Fruit fly (Drosophila melanogaster): ENCODE measurements around the gene CG11594.

Gene CG11594

DNA sequence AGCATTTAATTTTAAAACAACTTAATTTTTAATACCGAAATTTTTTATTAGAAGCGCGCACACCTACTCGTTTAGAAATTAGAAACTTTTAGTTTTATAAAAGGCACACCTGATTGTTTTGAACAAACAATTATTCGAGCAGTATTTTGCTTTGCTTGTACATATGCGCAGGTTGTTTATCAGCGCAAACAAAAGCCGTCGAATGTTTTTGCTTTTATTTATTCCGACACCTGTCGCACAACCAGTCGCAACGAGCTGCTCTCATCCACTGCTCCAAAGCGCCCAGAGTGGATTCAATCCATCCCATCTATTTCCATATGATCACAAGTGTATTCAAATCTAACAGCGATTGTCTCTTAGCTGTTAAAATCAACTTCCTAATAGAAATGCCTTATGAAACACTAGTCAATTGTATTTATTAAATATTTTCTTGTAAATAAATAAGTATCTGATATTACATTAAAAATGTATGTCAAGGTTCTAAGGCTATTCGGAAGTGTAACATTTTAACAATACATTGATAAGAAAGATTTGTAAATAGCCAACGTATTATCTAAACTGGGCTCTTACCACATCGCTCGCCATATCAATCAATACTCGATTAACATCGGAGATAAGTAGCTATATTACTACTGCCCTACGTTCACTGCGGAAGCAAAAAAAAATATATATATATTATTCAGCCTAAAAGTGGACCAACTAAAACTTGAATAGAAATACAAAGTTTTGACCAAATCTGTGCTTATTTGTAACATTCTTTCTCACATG, at the start of gene CG11594:
CG11594 (minus strand) TSS at position 274 of the 768 bp plus-strand sequence.
- no peak for TF ChIP-seq CG17801 (GFP tag; optimal IDR thresholded peaks at IDR 0.05; ENCODE audit: partially characterized antibody)

DNA sequence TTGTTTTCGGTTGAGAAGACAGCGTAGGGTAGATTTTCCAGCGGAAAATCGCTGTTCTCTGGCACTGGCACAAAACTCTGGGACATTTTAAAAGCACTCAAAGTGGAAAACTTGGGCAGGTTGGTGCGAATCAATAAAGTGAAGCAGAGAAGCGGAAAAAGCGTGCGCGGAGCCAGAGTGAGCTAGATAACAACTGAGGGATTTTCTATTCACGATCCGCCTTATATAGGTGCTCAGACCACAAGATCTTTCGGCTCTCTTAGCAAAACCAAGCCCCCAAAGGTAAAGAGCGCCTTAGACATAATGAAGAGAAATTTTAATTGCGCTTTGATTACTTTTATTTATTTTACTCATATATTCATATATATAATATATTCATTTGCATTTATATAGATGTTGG, 47.9 kb upstream of the CG11594 start, which contains the start of gene Faa:
Faa (minus strand) TSS at position 200 of the 400 bp plus-strand sequence.
- no peak for TF ChIP-seq CG17801 (GFP tag; optimal IDR thresholded peaks at IDR 0.05; ENCODE audit: partially characterized antibody)

DNA sequence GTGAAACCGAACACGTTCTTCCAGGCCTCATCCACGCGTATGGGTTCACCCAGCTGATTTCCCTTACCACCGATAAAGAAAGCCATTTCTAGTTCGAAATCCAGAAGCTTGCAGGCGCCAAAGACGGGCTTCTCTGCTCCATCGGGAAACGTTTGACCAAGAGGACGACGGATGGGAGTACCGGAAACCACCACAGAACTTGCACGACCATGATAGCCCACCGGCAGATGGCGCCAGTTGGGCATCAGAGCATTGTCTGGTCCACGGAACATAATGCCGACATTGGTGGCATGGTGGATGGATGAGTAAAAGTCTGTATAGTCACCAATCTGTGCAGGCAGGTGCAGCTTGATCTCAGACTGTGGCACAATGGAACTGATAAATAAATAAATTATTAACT, 46.9 kb upstream of the CG11594 start:
- TF ChIP-seq CG17801 (GFP tag; optimal IDR thresholded peaks at IDR 0.05; ENCODE audit: partially characterized antibody) = no peak

DNA sequence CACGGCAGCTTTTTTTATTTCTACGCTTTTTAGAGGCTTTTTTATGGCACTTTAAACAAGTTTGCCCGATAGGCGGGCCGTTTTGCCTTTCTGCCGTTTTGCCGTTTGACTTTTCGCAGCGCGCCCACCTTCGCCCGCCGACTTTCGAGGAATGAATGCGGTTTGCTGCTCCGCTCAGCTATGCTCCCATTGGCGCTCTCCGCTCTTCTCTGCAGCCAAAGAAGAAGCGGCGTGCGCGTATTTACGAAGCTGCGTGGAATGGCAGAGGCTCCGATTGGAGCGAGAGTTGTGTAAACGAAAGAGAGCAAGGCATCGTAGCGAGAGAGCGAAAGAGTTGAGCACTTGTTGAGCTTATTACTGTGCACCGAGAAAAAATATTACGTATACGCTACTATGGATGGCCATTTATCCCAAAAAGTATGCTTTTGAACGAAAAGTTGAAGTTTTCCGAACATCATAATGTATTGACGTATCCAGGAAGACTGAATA, 45.8 kb upstream of the CG11594 start, which contains the start of gene wit:
wit (minus strand) TSS at position 157 of the 489 bp plus-strand sequence.
- TF ChIP-seq CG17801 (GFP tag; optimal IDR thresholded peaks at IDR 0.05; ENCODE audit: partially characterized antibody) = peak; percentile 66

DNA sequence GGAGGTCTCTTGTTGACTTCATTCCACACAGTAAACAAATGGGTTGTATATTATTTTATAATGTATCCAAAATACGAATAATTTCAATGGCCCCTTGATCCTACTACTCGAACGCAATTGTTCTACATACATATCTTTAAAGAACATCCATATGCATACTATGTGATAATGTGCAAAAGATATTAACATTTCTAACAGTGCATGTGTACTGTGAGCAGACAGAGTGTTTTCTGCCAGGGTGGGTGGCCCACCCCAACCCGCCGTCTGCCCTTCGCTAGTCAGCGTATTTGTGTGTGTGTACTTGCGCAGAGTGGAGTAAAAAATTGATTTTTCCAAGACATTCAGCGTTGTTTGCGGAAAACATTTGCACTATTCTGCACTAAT, 45.2 kb upstream of the CG11594 start:
- no peak for TF ChIP-seq CG17801 (GFP tag; optimal IDR thresholded peaks at IDR 0.05; ENCODE audit: partially characterized antibody)

DNA sequence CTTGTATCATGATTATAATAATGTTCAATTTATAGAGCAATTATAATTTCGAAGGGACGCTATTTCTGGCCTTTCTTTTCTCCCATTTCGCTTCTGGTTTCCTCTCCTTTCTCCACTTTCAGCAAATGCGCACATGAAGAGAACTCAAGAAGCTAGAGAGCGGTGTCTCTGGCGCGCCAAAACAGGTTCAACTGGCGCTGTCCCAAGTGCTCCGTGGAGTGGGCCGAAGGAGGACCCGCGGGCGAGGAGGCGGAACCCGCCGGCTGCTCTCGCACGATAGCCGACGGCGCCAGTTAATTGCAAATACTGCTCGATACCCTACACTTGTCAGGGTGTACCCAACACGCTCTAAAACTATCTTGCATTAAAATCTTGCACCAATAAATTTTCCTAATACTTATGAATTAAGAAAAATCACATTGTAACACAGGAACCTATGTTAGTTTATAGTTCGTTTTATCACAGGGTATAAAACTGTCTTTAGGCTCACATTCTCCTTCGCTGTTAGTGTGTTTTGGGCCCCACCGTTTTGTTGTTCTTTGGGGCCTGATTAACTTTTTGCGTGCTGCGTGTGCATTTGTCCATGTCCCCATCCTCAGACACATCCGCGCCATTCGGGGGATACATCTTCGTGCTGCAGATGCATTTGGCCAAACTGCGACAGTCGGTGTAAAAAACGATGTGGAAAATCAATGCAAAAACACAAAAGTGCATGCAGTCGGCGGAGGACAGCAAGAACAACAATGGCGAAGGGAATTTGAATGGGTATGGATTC, 44.6 kb upstream of the CG11594 start:
- peak; percentile 65 for TF ChIP-seq CG17801 (GFP tag; optimal IDR thresholded peaks at IDR 0.05; ENCODE audit: partially characterized antibody)

DNA sequence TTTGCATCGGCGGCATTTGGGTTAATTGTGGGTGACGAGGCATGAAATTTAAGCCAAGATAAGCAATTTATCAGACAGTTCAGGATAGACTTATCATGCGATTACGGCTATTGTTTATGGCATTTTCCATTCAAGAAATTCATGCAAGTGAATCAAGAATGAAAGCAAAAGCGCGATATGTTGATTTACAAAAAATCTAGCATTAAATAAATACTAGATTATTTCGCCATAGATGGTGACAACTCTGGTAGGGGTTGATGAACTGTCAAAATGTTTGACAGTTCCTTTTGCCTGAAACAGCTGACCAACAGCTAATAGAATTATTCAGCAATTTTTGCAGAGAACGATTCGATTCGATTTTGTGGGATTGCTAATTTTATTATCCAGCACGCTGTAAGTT, 43.3 kb upstream of the CG11594 start, which contains the start of gene CG32259:
CG32259 (plus strand) TSS at position 301 of the 400 bp plus-strand sequence.
- no peak for TF ChIP-seq CG17801 (GFP tag; optimal IDR thresholded peaks at IDR 0.05; ENCODE audit: partially characterized antibody)

DNA sequence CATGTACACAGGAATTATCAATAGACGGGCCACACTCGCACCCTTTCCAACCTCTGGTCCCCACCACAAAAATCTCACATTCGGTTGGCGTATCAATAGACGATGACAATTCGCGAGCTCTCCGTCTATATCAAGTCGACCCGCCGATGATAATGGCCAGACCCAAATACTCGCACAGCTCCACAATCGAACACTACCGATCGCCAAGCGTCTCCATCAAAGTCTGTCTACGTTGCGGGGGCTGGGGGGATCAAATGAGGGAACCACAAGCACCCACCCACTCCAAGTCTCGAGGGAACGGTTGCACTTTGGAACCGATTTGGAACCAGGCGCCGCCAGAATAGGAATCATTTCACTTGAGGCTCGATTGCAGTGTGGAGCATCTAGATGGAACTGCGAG, 42.6 kb upstream of the CG11594 start:
- no peak for TF ChIP-seq CG17801 (GFP tag; optimal IDR thresholded peaks at IDR 0.05; ENCODE audit: partially characterized antibody)

DNA sequence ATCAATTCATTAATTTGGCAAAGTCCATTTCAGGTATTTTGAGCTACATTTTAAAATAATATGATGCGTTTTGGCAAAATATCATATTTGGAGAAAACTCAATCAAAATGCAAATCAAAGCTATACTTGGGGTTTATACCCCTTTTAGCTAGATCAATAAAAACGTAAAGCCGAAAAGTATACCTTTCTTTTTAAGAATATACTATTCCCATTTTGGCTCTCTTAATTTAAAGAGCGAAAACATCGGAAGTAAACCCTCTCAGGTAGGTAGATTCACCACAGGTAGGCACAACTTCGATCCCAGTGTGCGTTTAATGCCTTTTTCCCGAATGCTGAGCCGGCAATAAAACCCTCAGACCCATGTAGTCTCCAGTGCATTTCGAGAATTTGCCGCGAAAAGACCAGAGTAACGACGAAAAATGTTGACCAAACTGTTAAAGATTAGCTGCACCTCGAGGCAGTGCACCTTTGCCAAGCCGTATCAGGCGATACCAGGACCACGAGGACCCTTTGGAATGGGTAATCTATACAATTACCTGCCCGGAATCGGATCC, 36.2 kb upstream of the CG11594 start, which contains the start of gene dib:
dib (plus strand) TSS at position 372 of the 554 bp plus-strand sequence.
- peak; percentile 22 for TF ChIP-seq CG17801 (GFP tag; optimal IDR thresholded peaks at IDR 0.05; ENCODE audit: partially characterized antibody)

DNA sequence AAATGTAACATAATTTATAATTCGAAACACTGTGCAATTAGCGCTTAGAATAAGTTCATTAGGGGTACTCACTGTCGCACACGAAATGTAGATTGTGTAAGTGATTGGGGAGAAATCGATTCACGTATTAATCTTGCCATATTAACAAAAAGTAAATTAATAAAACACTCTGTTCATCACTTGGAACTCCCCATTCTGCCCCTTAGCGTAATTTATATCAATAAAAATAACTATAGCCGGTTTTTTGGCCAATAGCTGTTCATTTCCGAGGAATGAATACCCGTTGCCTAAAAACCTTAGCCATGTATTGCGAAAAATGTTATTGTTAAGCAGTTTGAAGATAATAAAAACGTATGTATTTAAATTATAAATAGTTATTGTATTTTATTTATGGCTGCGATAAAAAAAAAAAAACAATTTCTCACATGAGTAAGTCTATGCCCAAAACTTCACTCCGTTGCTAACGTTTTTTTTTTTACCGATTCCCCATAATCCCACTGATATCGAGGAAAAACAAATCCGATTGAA, 33.5 kb upstream of the CG11594 start, which contains the start of gene Ugt305A1:
Ugt305A1 (plus strand) TSS at position 478 of the 528 bp plus-strand sequence.
- no peak for TF ChIP-seq CG17801 (GFP tag; optimal IDR thresholded peaks at IDR 0.05; ENCODE audit: partially characterized antibody)

DNA sequence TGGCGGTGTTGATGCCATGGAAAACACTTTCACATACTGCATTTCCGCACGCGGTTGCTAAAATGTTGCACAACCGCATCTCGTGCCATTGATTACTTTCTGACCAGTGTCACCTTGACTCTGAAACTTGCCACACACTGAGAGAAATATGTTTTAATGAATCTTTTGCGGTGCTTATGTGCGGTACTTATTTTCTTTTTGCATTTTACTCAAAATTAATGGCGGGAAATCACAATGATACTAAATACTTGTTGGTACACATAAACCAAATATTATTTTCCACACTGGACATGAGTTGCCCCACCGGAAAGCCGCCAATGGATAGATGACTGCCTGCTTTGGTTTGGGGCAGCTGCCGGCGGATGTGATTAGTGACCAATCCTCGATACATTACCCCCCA, 31.0 kb upstream of the CG11594 start:
- no peak for TF ChIP-seq CG17801 (GFP tag; optimal IDR thresholded peaks at IDR 0.05; ENCODE audit: partially characterized antibody)

DNA sequence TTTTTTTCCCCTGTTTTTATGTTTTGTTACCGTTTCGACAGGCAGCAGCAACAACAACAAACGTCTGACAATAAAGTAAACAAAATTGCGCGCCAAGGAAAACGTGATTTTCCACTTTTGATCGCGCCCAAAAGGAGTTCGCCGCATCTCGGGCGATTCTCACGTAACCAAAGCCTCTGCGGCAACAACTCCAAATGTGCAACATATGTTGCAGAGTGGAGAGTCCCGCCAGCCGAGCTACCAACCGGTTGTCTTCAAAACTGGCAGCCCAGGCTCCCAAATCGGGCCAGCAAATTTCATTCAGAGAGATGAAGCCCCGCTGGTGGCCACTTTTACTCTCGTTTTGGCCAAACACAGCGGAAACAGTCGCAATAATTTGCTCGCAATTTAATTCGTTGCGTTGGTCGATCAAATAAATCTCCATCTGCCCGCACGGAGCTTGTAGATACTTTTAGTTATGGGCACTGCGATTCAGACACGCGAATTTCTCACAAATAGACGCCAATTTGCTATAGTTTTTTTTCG, 29.7 kb upstream of the CG11594 start:
- TF ChIP-seq CG17801 (GFP tag; optimal IDR thresholded peaks at IDR 0.05; ENCODE audit: partially characterized antibody) = no peak

DNA sequence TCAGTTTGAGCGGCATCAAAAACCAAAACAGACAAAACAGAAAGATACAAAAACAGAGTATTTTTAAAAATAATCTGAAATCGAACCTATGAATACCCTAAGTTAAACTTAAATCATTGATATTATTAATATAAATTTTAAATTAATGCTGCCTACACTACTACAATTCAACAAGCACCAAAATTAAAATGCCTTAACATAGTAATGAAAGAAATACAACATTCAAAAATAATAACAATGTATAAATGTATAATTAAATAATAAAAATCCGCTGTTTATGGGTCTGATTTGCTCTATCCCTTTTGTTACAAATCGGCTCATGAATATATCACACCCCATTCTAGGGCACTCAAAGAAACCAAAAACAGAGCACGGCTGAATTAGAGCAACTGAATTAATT, 23.3 kb upstream of the CG11594 start:
- no peak for TF ChIP-seq CG17801 (GFP tag; optimal IDR thresholded peaks at IDR 0.05; ENCODE audit: partially characterized antibody)

DNA sequence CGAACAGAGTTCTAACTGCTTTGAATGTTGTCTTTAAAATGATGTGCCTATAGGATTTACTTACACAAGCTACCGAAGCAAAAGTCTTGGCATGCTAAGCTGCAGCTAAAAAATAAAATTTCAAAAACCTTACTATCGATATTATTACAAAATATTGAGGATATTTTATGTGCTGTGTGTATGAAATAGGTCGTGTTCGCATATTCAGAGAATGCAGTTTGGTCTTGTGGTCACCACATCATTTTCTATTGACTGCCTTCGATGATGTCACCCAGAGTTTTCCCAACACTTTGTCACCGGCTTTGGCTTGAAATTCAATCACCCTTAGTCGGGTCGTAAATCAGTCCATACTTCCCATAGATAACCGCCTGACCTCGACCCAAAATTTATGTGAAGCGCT, 21.8 kb upstream of the CG11594 start, which contains the start of gene Dpy-30L2:
Dpy-30L2 (minus strand) TSS at position 101 of the 400 bp plus-strand sequence.
- TF ChIP-seq CG17801 (GFP tag; optimal IDR thresholded peaks at IDR 0.05; ENCODE audit: partially characterized antibody) = no peak

DNA sequence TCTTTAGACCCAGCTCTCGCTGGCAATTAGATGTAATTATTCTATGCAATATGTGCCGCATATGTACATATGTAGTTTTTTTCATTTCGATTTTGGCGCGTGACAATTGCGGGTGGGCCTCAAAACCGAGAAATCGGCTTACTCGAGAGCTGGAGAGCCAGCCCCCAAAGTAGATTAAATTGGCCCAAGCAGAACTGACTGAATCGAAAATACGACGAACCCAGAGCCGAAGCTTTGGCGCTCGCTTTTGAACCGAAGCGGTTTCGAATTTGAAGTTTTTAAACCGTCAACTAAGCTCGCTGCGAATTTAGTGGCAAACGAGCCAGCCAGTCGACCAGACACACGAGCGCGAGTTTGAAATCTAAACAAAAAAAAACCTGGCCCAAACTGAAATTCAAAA, 20.5 kb upstream of the CG11594 start, which contains the start of gene CG1136:
CG1136 (plus strand) TSS at position 308 of the 400 bp plus-strand sequence.
- no peak for TF ChIP-seq CG17801 (GFP tag; optimal IDR thresholded peaks at IDR 0.05; ENCODE audit: partially characterized antibody)
